Worm (Caenorhabditis elegans): ENCODE data around the gene unc-17.

DNA sequence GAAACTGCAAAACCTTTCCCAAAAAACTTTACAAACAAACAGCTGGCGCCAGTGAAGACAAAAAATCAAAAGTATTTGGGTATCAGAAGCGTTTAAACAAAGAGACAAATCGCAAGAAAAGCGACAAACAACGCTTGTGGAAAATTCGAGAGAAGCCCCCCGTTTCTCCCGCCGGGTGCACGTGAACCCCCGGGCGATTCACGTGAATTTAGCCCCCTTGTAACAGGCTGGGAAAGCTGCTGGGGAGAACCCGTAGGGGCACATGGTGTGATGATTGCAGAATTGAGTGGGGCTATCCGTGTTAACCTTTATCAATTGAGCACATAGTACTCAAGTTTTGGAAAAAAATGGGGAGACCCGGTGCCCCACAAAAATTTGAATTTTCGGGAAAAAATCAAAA, 29.7 kb upstream of the unc-17 start:
- no peak for TF ChIP-seq T22C8.4 (GFP tag; IDR thresholded peaks at IDR 0.05)
- no peak for TF ChIP-seq ztf-29 (GFP tag; IDR thresholded peaks at IDR 0.05)
- TF ChIP-seq flt-1 (GFP tag; IDR thresholded peaks at IDR 0.05), result no peak
- no peak for TF ChIP-seq tab-1 (GFP tag; IDR thresholded peaks at IDR 0.05)
- TF ChIP-seq med-1 (GFP tag; optimal IDR thresholded peaks at IDR 0.05; ENCODE audit: insufficient read depth), result no peak
- TF ChIP-seq cog-1 (tag; optimal IDR thresholded peaks at IDR 0.05), result no peak
